Fruit fly (Drosophila melanogaster) whole organism, embryonic: ENCODE measurements around the gene Amun.

Experiments used
- BEAF-32 ChIP-seq: fragments of 200-800 bp; sonication (Bioruptor generic); optimal IDR thresholded peaks from 3 replicates; lab custom pipeline; 2017; ENCODE audit warnings: missing biosample characterization, missing genetic modification characterization, mild to moderate bottlenecking, moderate library complexity, missing genetic modification reagents
- CG31224 ChIP-seq: fragments of 200-800 bp; sonication (Bioruptor generic); IDR thresholded peaks from 2 replicates; pipeline ENCODE4 v1.3.6; 2022; ENCODE audit warnings: missing biosample characterization, missing genetic modification characterization
- CG4730 ChIP-seq: fragments of 200-800 bp; sonication (Bioruptor generic); IDR thresholded peaks from 2 replicates; pipeline ENCODE4 v1.3.6; 2022; ENCODE audit warnings: missing biosample characterization, missing genetic modification characterization
- CG6791 ChIP-seq: fragments of 200-800 bp; sonication (Bioruptor generic); IDR thresholded peaks from 3 replicates; pipeline ENCODE4 v1.3.6; 2022; ENCODE audit warnings: missing biosample characterization, missing genetic modification characterization; ENCODE audit not compliant: partially characterized antibody
- D ChIP-seq, 2 experiments: fragments of 200-800 bp in 1 of 2; fragments of >200 bp in 1 of 2; sonication (Bioruptor generic) in 1 of 2; optimal IDR thresholded peaks; 2 replicates in 1 of 2; 3 replicates in 1 of 2; lab custom pipeline; 2017; ENCODE audit warnings: mild to moderate bottlenecking in 1 of 2, missing biosample characterization in 1 of 2, missing genetic modification characterization in 1 of 2, missing genetic modification reagents in 1 of 2
- Hr39 ChIP-seq: fragments of >200 bp; optimal IDR thresholded peaks from 2 replicates; lab custom pipeline; 2017
- Mrtf ChIP-seq: fragments of 200-800 bp; sonication (Bioruptor generic); IDR thresholded peaks from 3 replicates; pipeline ENCODE4 v1.3.6; 2022; ENCODE audit warnings: missing biosample characterization, missing genetic modification characterization
- Sin3A ChIP-seq: fragments of >200 bp; optimal IDR thresholded peaks from 2 replicates; lab custom pipeline; 2018
- ash1 ChIP-seq: fragments of 200-800 bp; sonication (Bioruptor generic); optimal IDR thresholded peaks from 2 replicates; lab custom pipeline; 2018; ENCODE audit warnings: missing biosample characterization, mild to moderate bottlenecking, missing genetic modification characterization
- cato ChIP-seq: fragments of 200-800 bp; sonication (Bioruptor generic); optimal IDR thresholded peaks from 2 replicates; lab custom pipeline; 2016; ENCODE audit warnings: missing biosample characterization, missing genetic modification characterization, borderline replicate concordance
- crc ChIP-seq: fragments of 200-800 bp; sonication (Bioruptor generic); optimal IDR thresholded peaks from 2 replicates; lab custom pipeline; 2016; ENCODE audit warnings: missing biosample characterization, missing genetic modification characterization
- rib ChIP-seq: fragments of 200-800 bp; sonication (Bioruptor generic); IDR thresholded peaks from 2 replicates; pipeline ENCODE4 v1.3.6; 2022; ENCODE audit warnings: missing biosample characterization, missing genetic modification characterization
- sima ChIP-seq: fragments of 200-800 bp; sonication (Bioruptor generic); optimal IDR thresholded peaks from 2 replicates; lab custom pipeline; 2016; ENCODE audit warnings: missing biosample characterization, missing genetic modification characterization

dm6 chrX:11680405-11680804 lies 35.0 kb downstream of the Amun start:
- TF ChIP-seq BEAF-32 (GFP tag; lab: Kevin White, UChicago): no peak
- TF ChIP-seq CG4730 (GFP tag; lab: Robert Waterston, UW): no peak
- no peak for TF ChIP-seq CG31224 (GFP tag; lab: Robert Waterston, UW)
- TF ChIP-seq CG6791 (GFP tag; lab: Robert Waterston, UW): no peak
- no peak for TF ChIP-seq D (optimal IDR thresholded peaks at IDR 0.05; lab: Kevin White, UChicago)
- no peak for TF ChIP-seq D (GFP tag; optimal IDR thresholded peaks at IDR 0.05; lab: Kevin White, UChicago)
- no peak for TF ChIP-seq cato (GFP tag; lab: Kevin White, UChicago)
- TF ChIP-seq rib (GFP tag; lab: Robert Waterston, UW): no peak
- TF ChIP-seq Hr39 (lab: Kevin White, UChicago): no peak
- no peak for TF ChIP-seq ash1
- TF ChIP-seq crc (GFP tag; lab: Kevin White, UChicago): no peak
- TF ChIP-seq Mrtf (GFP tag; lab: Robert Waterston, UW): no peak
- TF ChIP-seq Sin3A (lab: Kevin White, UChicago): no peak
- TF ChIP-seq sima (GFP tag; lab: Kevin White, UChicago): no peak
